Worm (Caenorhabditis elegans) whole organism, L1 larva: Measurements from ENCODE around the gene thoc-7.

Experiments used
- C16A3.4 ChIP-seq: fragments of 150-350 bp; optimal IDR thresholded peaks from 2 replicates; lab custom pipeline; 2014; ENCODE audit warnings: missing biosample characterization, missing genetic modification characterization
- F16B12.6 ChIP-seq: fragments of 150-350 bp; optimal IDR thresholded peaks from 2 replicates; lab custom pipeline; 2014; ENCODE audit warnings: missing biosample characterization, missing genetic modification characterization
- ceh-8 ChIP-seq: fragments of 200-800 bp; sonication (Bioruptor generic); optimal IDR thresholded peaks from 2 replicates; lab custom pipeline; 2018; ENCODE audit warnings: mild to moderate bottlenecking, missing genetic modification characterization, moderate library complexity, missing compliant biosample characterization
- ceh-88 ChIP-seq: fragments of 200-800 bp; sonication (Bioruptor generic); IDR thresholded peaks from 2 replicates; pipeline ENCODE4 v1.3.6; 2022; ENCODE audit warnings: missing genetic modification characterization, missing compliant biosample characterization
- dpl-1 ChIP-seq, 3 experiments: fragments of 150-350 bp in 2 of 3; sonication (generic microtip) in 1 of 3; optimal IDR thresholded peaks; 2 replicates each; lab custom pipeline; 2014 to 2017; ENCODE audit warnings: missing biosample characterization in 3 of 3, missing genetic modification characterization in 3 of 3, missing genetic modification reagents in 3 of 3
- dsc-1 ChIP-seq: sonication (generic microtip); optimal IDR thresholded peaks from 2 replicates; lab custom pipeline; 2016; ENCODE audit warnings: mild to moderate bottlenecking, missing genetic modification characterization, missing compliant biosample characterization
- efl-1 ChIP-seq, 4 experiments: fragments of 150-350 bp; optimal IDR thresholded peaks in 3 of 4; peaks in 1 of 4; 1 replicate in 1 of 4; 2 replicates in 3 of 4; lab custom pipeline; 2014; ENCODE audit warnings: missing biosample characterization in 2 of 4, missing genetic modification characterization in 2 of 4, missing genetic modification reagents in 2 of 4
- egl-27 ChIP-seq, 2 experiments: fragments of 150-350 bp in 1 of 2; sonication (generic microtip); optimal IDR thresholded peaks; 3 replicates each; lab custom pipeline; 2017 to 2018; ENCODE audit warnings: missing biosample characterization in 2 of 2, missing genetic modification characterization in 2 of 2, missing genetic modification reagents in 2 of 2
- ets-5 ChIP-seq: fragments of 200-800 bp; sonication (Bioruptor generic); IDR thresholded peaks from 2 replicates; pipeline ENCODE4 v1.3.6; 2022; ENCODE audit warnings: missing genetic modification characterization, missing compliant biosample characterization
- fkh-10 ChIP-seq: sonication (generic microtip); optimal IDR thresholded peaks from 2 replicates; lab custom pipeline; 2017; ENCODE audit warnings: missing biosample characterization, missing genetic modification reagents, missing genetic modification characterization
- fkh-4 ChIP-seq: sonication (generic microtip); optimal IDR thresholded peaks from 2 replicates; lab custom pipeline; 2016; ENCODE audit warnings: missing compliant biosample characterization, missing genetic modification characterization, borderline replicate concordance
- fos-1 ChIP-seq: fragments of 150-350 bp; optimal IDR thresholded peaks from 2 replicates; lab custom pipeline; 2014; ENCODE audit warnings: missing biosample characterization, missing genetic modification characterization
- grh-1 ChIP-seq: fragments of 200-800 bp; sonication (Bioruptor generic); IDR thresholded peaks from 2 replicates; pipeline ENCODE4 v1.3.6; 2022; ENCODE audit warnings: missing genetic modification reagents, missing genetic modification characterization, missing compliant biosample characterization
- lin-14 ChIP-seq: fragments of 200-800 bp; sonication (Bioruptor generic); optimal IDR thresholded peaks from 2 replicates; lab custom pipeline; 2018; ENCODE audit warnings: mild to moderate bottlenecking, missing genetic modification characterization, moderate library complexity, missing compliant biosample characterization
- lin-35 ChIP-seq, 2 experiments: fragments of 150-350 bp; optimal IDR thresholded peaks; 2 replicates each; lab custom pipeline; 2014; ENCODE audit warnings: missing biosample characterization in 2 of 2, missing genetic modification characterization in 2 of 2, missing genetic modification reagents in 2 of 2
- lir-3 ChIP-seq: sonication (generic microtip); optimal IDR thresholded peaks from 2 replicates; lab custom pipeline; 2016; ENCODE audit warnings: mild to moderate bottlenecking, missing genetic modification characterization, moderate library complexity, missing compliant biosample characterization; ENCODE audit not compliant: poor library complexity
- mab-9 ChIP-seq: fragments of 200-800 bp; sonication (Bioruptor generic); IDR thresholded peaks from 2 replicates; pipeline ENCODE4 v1.3.6; 2022; ENCODE audit warnings: missing genetic modification reagents, missing genetic modification characterization, missing compliant biosample characterization
- mdl-1 ChIP-seq, 2 experiments: fragments of 150-350 bp; optimal IDR thresholded peaks; 2 replicates each; lab custom pipeline; 2014 to 2017; ENCODE audit warnings: missing biosample characterization in 2 of 2, missing genetic modification characterization in 2 of 2, inconsistent platforms in 1 of 2
- mef-2 ChIP-seq: fragments of 150-350 bp; optimal IDR thresholded peaks from 2 replicates; lab custom pipeline; 2014; ENCODE audit warnings: missing biosample characterization, missing genetic modification characterization
- nhr-11 ChIP-seq: fragments of 150-350 bp; optimal IDR thresholded peaks from 2 replicates; lab custom pipeline; 2014; ENCODE audit warnings: missing biosample characterization, missing genetic modification characterization
- nhr-12 ChIP-seq: sonication (generic microtip); optimal IDR thresholded peaks from 2 replicates; lab custom pipeline; 2017; ENCODE audit warnings: missing biosample characterization, missing genetic modification characterization
- nhr-20 ChIP-seq: sonication (generic microtip); optimal IDR thresholded peaks from 2 replicates; lab custom pipeline; 2016; ENCODE audit warnings: mild to moderate bottlenecking, missing genetic modification characterization, missing compliant biosample characterization
- nhr-237 ChIP-seq: fragments of 150-350 bp; optimal IDR thresholded peaks from 2 replicates; lab custom pipeline; 2014; ENCODE audit warnings: missing biosample characterization, missing genetic modification characterization
- nhr-47 ChIP-seq: sonication (generic microtip); optimal IDR thresholded peaks from 2 replicates; lab custom pipeline; 2016; ENCODE audit warnings: mild to moderate bottlenecking, missing genetic modification characterization, moderate library complexity, missing compliant biosample characterization
- nhr-71 ChIP-seq: sonication (generic microtip); optimal IDR thresholded peaks from 2 replicates; lab custom pipeline; 2016; ENCODE audit warnings: mild to moderate bottlenecking, missing genetic modification characterization, moderate library complexity, missing compliant biosample characterization
- nhr-76 ChIP-seq: sonication (generic microtip); optimal IDR thresholded peaks from 2 replicates; lab custom pipeline; 2017; ENCODE audit warnings: missing biosample characterization, missing genetic modification characterization
- nhr-90 ChIP-seq: sonication (generic microtip); optimal IDR thresholded peaks from 2 replicates; lab custom pipeline; 2016; ENCODE audit warnings: mild to moderate bottlenecking, missing genetic modification characterization, missing compliant biosample characterization; ENCODE audit not compliant: poor library complexity
- rnt-1 ChIP-seq: sonication (generic microtip); optimal IDR thresholded peaks from 2 replicates; lab custom pipeline; 2016; ENCODE audit warnings: mild to moderate bottlenecking, missing genetic modification characterization, moderate library complexity, missing compliant biosample characterization
- snpc-4 ChIP-seq: fragments of 150-350 bp; optimal IDR thresholded peaks from 2 replicates; lab custom pipeline; 2014; ENCODE audit warnings: missing biosample characterization, missing genetic modification characterization
- snu-23 ChIP-seq: sonication (generic microtip); optimal IDR thresholded peaks from 2 replicates; lab custom pipeline; 2016; ENCODE audit warnings: missing genetic modification characterization, missing compliant biosample characterization
- sox-4 ChIP-seq: sonication (generic microtip); optimal IDR thresholded peaks from 2 replicates; lab custom pipeline; 2016; ENCODE audit warnings: missing genetic modification characterization, missing compliant biosample characterization
- sptf-1 ChIP-seq: fragments of 150-350 bp; optimal IDR thresholded peaks from 2 replicates; lab custom pipeline; 2014; ENCODE audit warnings: missing biosample characterization, missing genetic modification characterization
- tbx-2 ChIP-seq: sonication (generic microtip); optimal IDR thresholded peaks from 2 replicates; lab custom pipeline; 2016; ENCODE audit warnings: missing genetic modification characterization, missing compliant biosample characterization
- vab-15 ChIP-seq: sonication (generic microtip); optimal IDR thresholded peaks from 2 replicates; lab custom pipeline; 2017; ENCODE audit warnings: missing genotype, mild to moderate bottlenecking, missing genetic modification characterization, missing compliant biosample characterization
- xbp-1 ChIP-seq: sonication (generic microtip); optimal IDR thresholded peaks from 2 replicates; lab custom pipeline; 2016; ENCODE audit warnings: missing genetic modification characterization, missing compliant biosample characterization

The thoc-7 gene

ce11 chrIV:13877707-13878106, 4.8 kb upstream of the thoc-7 start (continued):
- TF ChIP-seq ets-5 (GFP tag; lab: Robert Waterston, UW): no peak
- no peak for TF ChIP-seq grh-1
- TF ChIP-seq mab-9 (GFP tag; lab: Robert Waterston, UW): no peak
- peak; percentile 0 for TF ChIP-seq fos-1 (tag; lab: Kevin White, UChicago)
- peak in 1 of 2 experiments; percentile 38 for TF ChIP-seq lin-35 (GFP tag; optimal IDR thresholded peaks at IDR 0.05; lab: Kevin White, UChicago)
- TF ChIP-seq nhr-90: no peak
- TF ChIP-seq nhr-71 (tag; lab: Kevin White, UChicago): peak; percentile 74
- peak; percentile 27 for TF ChIP-seq snpc-4
- peak in 1 of 3 experiments; percentile 32 for TF ChIP-seq dpl-1 (GFP tag; optimal IDR thresholded peaks at IDR 0.05; lab: Kevin White, UChicago)
- no peak for TF ChIP-seq egl-27 (tag; optimal IDR thresholded peaks at IDR 0.05; lab: Kevin White, UChicago)
- peak; percentile 33 for TF ChIP-seq tbx-2 (tag; lab: Kevin White, UChicago)
- no peak for TF ChIP-seq vab-15 (tag; lab: Kevin White, UChicago)
- TF ChIP-seq nhr-11 (tag; lab: Kevin White, UChicago): no peak
- TF ChIP-seq dsc-1 (tag; lab: Kevin White, UChicago): peak; percentile 23
- TF ChIP-seq rnt-1 (tag; lab: Kevin White, UChicago): peak; percentile 71
- no peak for TF ChIP-seq nhr-76
- peak in 1 of 2 experiments; percentile 29 for TF ChIP-seq mdl-1 (tag; optimal IDR thresholded peaks at IDR 0.05; lab: Kevin White, UChicago)
- no peak for TF ChIP-seq ceh-88 (GFP tag; lab: Robert Waterston, UW)
- TF ChIP-seq nhr-47 (tag; lab: Kevin White, UChicago): peak; percentile 50
- TF ChIP-seq nhr-20 (tag; lab: Kevin White, UChicago): peak; percentile 16
- peak; percentile 89 for TF ChIP-seq lin-14
- no peak for TF ChIP-seq nhr-237
- TF ChIP-seq nhr-12: no peak
- TF ChIP-seq snu-23 (GFP tag; lab: Kevin White, UChicago): peak; percentile 53
- TF ChIP-seq xbp-1 (tag; lab: Kevin White, UChicago): peak; percentile 33
- TF ChIP-seq efl-1 (optimal IDR thresholded peaks at IDR 0.05; lab: Kevin White, UChicago): peak; percentile 31 to 46
- TF ChIP-seq efl-1 (GFP tag; optimal IDR thresholded peaks at IDR 0.05 in 1 of 2; lab: Kevin White, UChicago): peak in 1 of 2 experiments; percentile 85
- TF ChIP-seq fkh-10 (GFP tag; lab: Kevin White, UChicago): peak; percentile 7
- TF ChIP-seq sox-4: no peak
- TF ChIP-seq F16B12.6 (tag; lab: Kevin White, UChicago): no peak
- peak; percentile 6 for TF ChIP-seq lir-3

ce11 chrIV:13878123-13878522, 4.4 kb upstream of the thoc-7 start:
- TF ChIP-seq sptf-1 (tag; lab: Kevin White, UChicago): no peak
- TF ChIP-seq efl-1 (optimal IDR thresholded peaks at IDR 0.05; lab: Kevin White, UChicago): no peak
- peak; percentile 38 to 70 for TF ChIP-seq efl-1 (GFP tag; optimal IDR thresholded peaks at IDR 0.05 in 1 of 2; lab: Kevin White, UChicago)

- TF ChIP-seq nhr-90 (no peak), lin-35 (GFP tag; optimal IDR thresholded peaks at IDR 0.05; lab: Kevin White, UChicago) (no peak), efl-1 (optimal IDR thresholded peaks at IDR 0.05; lab: Kevin White, UChicago) (no peak), efl-1 (GFP tag; optimal IDR thresholded peaks at IDR 0.05 in 1 of 2; lab: Kevin White, UChicago) (peak in 1 of 2 experiments; percentile 19), egl-27 (tag; optimal IDR thresholded peaks at IDR 0.05; lab: Kevin White, UChicago) (no peak), C16A3.4 (tag; lab: Kevin White, UChicago) (no peak), ceh-8 (no peak), nhr-20 (tag; lab: Kevin White, UChicago) (no peak), mef-2 (no peak)
- TF ChIP-seq, all 84 proteins: peak for 1
These were observed 3.8 kb upstream of the thoc-7 start for ce11 chrIV:13878738-13879137.

ce11 chrIV:13879851-13880250, 2.7 kb upstream of the thoc-7 start, which contains the start of gene B0513.4:
Gene B0513.4 (plus strand): TSS chrIV:13880151.
- TF ChIP-seq fkh-4 (tag; lab: Kevin White, UChicago) (no peak), fkh-10 (GFP tag; lab: Kevin White, UChicago) (no peak)
